Fruit fly (Drosophila melanogaster): ENCODE results near the gene hh.

Gene hh

DNA sequence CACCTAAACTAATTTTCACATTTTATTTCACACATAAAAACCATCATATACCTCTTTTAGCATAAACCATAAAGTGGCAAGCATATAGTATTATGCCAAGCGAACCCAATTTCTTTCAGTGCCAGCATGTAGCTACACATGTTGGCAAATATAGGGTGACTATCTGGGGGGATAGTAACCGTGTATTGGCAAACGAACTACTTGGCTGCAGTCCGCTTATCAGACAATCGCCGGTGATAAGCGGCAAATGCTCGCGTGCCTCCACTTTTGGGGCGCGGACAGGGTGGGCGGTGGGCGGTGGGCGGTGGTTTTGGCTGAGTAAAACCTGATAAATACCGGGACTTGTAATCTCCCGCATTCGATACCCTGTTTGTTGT is 2.1 kb downstream of the hh start:
- TF ChIP-seq Rel (GFP tag; optimal IDR thresholded peaks at IDR 0.05) (no peak), Rel (tag; optimal IDR thresholded peaks at IDR 0.05) (peak; percentile 70), brk (GFP tag; optimal IDR thresholded peaks at IDR 0.05) (no peak), dl (GFP tag; optimal IDR thresholded peaks at IDR 0.05; ENCODE audit: insufficient read depth in 1 of 2, partially characterized antibody in 2 of 2) (no peak), Myc (optimal IDR thresholded peaks at IDR 0.05) (no peak), foxo (GFP tag; optimal IDR thresholded peaks at IDR 0.05) (peak in 1 of 2 experiments; percentile 15), Jra (GFP tag; optimal IDR thresholded peaks at IDR 0.05) (no peak), h (GFP tag; optimal IDR thresholded peaks at IDR 0.05) (peak; percentile 4)

dm6 chr3R:23138992-23139633 is 2.6 kb downstream of the hh start:
- TF ChIP-seq h (GFP tag; optimal IDR thresholded peaks at IDR 0.05) (peak; percentile 23), N (GFP tag; optimal IDR thresholded peaks at IDR 0.05) (no peak)

dm6 chr3R:23138439-23138838 is 3.3 kb downstream of the hh start:
- TF ChIP-seq CG9705 (GFP tag; optimal IDR thresholded peaks at IDR 0.05): no peak

DNA sequence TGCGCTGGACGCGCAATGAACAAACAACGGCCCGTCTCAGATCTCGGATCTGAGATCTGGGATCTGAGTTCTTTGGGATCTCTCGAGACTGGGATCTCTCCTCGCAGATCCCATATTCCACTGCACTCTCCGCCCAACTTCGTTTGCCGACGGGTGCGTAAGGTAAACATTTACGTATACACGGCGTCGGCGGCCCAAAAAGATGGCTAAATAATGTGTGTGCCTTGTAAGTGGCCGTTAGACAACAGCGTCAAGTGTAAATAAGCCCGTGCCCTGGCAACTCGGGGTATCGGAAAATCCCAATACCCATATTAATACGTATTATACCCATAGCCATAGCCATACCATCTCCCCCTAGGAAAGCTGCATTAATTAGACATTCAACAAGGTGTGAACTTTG is 7.0 kb downstream of the hh start:
- no peak for TF ChIP-seq ey (GFP tag; optimal IDR thresholded peaks at IDR 0.05)
- no peak for TF ChIP-seq psq (GFP tag; optimal IDR thresholded peaks at IDR 0.05)
- no peak for TF ChIP-seq lola (GFP tag; optimal IDR thresholded peaks at IDR 0.05)
- no peak for TF ChIP-seq Vsx2 (GFP tag; optimal IDR thresholded peaks at IDR 0.05; ENCODE audit: partially characterized antibody)
- TF ChIP-seq Hr78 (GFP tag; optimal IDR thresholded peaks at IDR 0.05): no peak
- no peak for TF ChIP-seq brk (GFP tag; optimal IDR thresholded peaks at IDR 0.05)
- no peak for TF ChIP-seq Sp1 (GFP tag; optimal IDR thresholded peaks at IDR 0.05)
- no peak for TF ChIP-seq woc (GFP tag; optimal IDR thresholded peaks at IDR 0.05)
- no peak for TF ChIP-seq CG9705 (GFP tag; optimal IDR thresholded peaks at IDR 0.05)
- no peak for TF ChIP-seq Rel (GFP tag; optimal IDR thresholded peaks at IDR 0.05)
- no peak for TF ChIP-seq Rel (tag; optimal IDR thresholded peaks at IDR 0.05)
- no peak for TF ChIP-seq Dfd (GFP tag; optimal IDR thresholded peaks at IDR 0.05)
- TF ChIP-seq N (GFP tag; optimal IDR thresholded peaks at IDR 0.05): no peak

dm6 chr3R:23133301-23133828 is 8.3 kb downstream of the hh start:
- peak; percentile 8 for TF ChIP-seq Dif (GFP tag; optimal IDR thresholded peaks at IDR 0.05; ENCODE audit: partially characterized antibody)
- no peak for TF ChIP-seq ey (GFP tag; optimal IDR thresholded peaks at IDR 0.05)
- peak; percentile 12 for TF ChIP-seq HLH106 (tag; optimal IDR thresholded peaks at IDR 0.05)
- peak in 1 of 2 experiments; percentile 20 for TF ChIP-seq foxo (GFP tag; optimal IDR thresholded peaks at IDR 0.05)
- no peak for TF ChIP-seq brk (GFP tag; optimal IDR thresholded peaks at IDR 0.05)

- peak; percentile 42 for TF ChIP-seq Dif (GFP tag; optimal IDR thresholded peaks at IDR 0.05; ENCODE audit: partially characterized antibody)
- TF ChIP-seq CrebA (GFP tag; optimal IDR thresholded peaks at IDR 0.05; ENCODE audit: borderline replicate concordance): no peak
- no peak for TF ChIP-seq Mio (GFP tag; optimal IDR thresholded peaks at IDR 0.05)
Observed at dm6 chr3R:23132299-23132698, 9.4 kb downstream of the hh start.

DNA sequence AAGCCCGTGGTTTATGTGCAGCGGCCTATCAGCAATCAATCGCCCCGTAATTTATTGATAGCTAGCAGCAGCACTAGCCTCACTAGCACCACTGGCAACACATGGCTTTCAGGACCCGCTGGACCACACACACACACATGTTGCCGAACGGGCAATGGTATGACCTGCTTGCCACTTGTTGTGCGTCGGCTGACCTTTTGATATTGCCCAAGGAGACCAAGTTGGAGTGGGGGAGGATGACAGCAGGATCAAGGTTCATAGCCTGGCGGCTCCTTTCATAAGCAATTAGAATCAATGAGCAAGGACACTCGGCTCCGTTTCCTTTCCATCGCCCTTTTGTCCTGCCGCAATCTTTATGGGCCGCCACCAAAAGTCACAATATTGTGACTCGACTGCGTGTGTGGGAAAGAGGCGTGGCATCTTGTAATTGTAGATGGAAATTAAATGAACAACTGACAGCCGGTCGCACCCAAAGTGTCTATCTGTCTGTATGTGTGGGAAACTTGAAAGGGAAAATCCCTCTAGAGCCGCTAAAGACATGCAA is 10.3 kb downstream of the hh start:
- TF ChIP-seq foxo (GFP tag; optimal IDR thresholded peaks at IDR 0.05): no peak

DNA sequence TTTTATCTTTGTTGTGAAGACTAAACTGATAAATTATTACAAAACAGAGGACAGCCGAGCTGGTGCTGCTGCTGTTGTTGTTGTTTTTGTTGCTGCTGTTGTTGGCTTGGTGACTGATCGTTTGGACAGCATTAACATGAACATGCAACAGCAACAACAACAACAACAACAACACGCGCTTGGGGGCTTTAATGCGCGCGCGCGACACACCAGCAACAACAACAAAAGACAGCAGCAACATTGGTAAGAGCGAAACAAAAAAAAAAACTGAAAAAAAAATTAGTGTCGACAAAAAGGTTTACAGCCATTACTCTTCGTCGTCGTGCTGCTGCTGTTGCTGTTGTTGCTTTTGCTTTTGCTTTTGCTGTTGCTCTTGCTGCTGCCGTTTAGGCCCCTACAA is 10.8 kb downstream of the hh start:
- TF ChIP-seq h (GFP tag; optimal IDR thresholded peaks at IDR 0.05) (no peak), Dfd (GFP tag; optimal IDR thresholded peaks at IDR 0.05) (peak; percentile 29)

DNA sequence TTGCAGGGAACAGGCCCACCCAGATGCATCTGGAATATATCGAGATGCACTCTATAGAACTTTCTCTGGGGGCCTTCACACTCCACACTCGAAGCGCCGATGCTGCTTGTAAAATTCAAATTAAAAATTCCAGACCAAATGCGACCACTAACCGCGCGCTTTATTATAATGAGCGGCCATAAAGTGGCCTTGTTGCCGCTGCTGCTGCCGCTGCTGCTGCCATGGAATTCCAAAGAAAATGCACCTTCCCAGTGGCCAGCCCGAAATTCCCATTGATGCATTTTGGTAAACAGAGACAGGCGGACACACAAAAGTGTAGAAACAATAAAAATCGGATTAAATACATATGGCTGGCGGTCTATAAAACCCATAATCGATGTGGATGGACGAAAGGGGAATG is 11.5 kb downstream of the hh start:
- TF ChIP-seq woc (GFP tag; optimal IDR thresholded peaks at IDR 0.05) (no peak), Dif (GFP tag; optimal IDR thresholded peaks at IDR 0.05; ENCODE audit: partially characterized antibody) (no peak), sage (GFP tag; optimal IDR thresholded peaks at IDR 0.05) (no peak), Myc (optimal IDR thresholded peaks at IDR 0.05) (no peak)

Measured in whole organism, wandering third instar larva.